Fruit fly (Drosophila melanogaster) whole organism, prepupa: ENCODE data around the gene CG34242.

Source experiments
- Blimp-1 ChIP-seq: fragments of 200-800 bp; sonication (Bioruptor generic); optimal IDR thresholded peaks from 3 replicates; lab custom pipeline; 2017; ENCODE audit warnings: missing biosample characterization, missing genetic modification characterization, mild to moderate bottlenecking, moderate library complexity, missing genetic modification reagents
- CG10631 ChIP-seq: fragments of 200-800 bp; sonication (Bioruptor generic); optimal IDR thresholded peaks from 2 replicates; lab custom pipeline; 2016; ENCODE audit warnings: missing biosample characterization, missing genetic modification characterization
- CG10669 ChIP-seq: fragments of 200-800 bp; sonication (Bioruptor generic); optimal IDR thresholded peaks from 3 replicates; lab custom pipeline; 2018; ENCODE audit warnings: missing biosample characterization, mild to moderate bottlenecking, missing genetic modification characterization, moderate library complexity
- CG11294 ChIP-seq: fragments of 200-800 bp; sonication (Bioruptor generic); IDR thresholded peaks from 2 replicates; pipeline ENCODE4 v1.3.6; 2022; ENCODE audit warnings: missing biosample characterization, missing genetic modification characterization
- CG11902 ChIP-seq: fragments of 200-800 bp; sonication (Bioruptor generic); optimal IDR thresholded peaks from 3 replicates; lab custom pipeline; 2016; ENCODE audit warnings: missing biosample characterization, missing genetic modification characterization
- CG15336 ChIP-seq: fragments of 200-800 bp; sonication (Bioruptor generic); IDR thresholded peaks from 2 replicates; pipeline ENCODE4 v1.3.6; 2022; ENCODE audit warnings: missing biosample characterization, missing genetic modification characterization
- CG16779 ChIP-seq: fragments of 200-800 bp; sonication (Bioruptor generic); optimal IDR thresholded peaks from 3 replicates; lab custom pipeline; 2017; ENCODE audit warnings: missing biosample characterization, mild to moderate bottlenecking, missing genetic modification characterization
- CG3032 ChIP-seq: fragments of 200-800 bp; optimal IDR thresholded peaks from 2 replicates; lab custom pipeline; 2019; ENCODE audit warnings: missing biosample characterization, mild to moderate bottlenecking, missing genetic modification characterization, moderate library complexity
- CG32006 ChIP-seq: fragments of 200-800 bp; sonication (Bioruptor generic); optimal IDR thresholded peaks from 3 replicates; lab custom pipeline; 2017; ENCODE audit warnings: missing biosample characterization, mild to moderate bottlenecking, missing genetic modification characterization
- CG34406 ChIP-seq: fragments of 200-800 bp; sonication (Bioruptor generic); optimal IDR thresholded peaks from 3 replicates; lab custom pipeline; 2016; ENCODE audit warnings: missing biosample characterization, missing genetic modification characterization
- CG3919 ChIP-seq: fragments of 200-800 bp; sonication (Bioruptor generic); optimal IDR thresholded peaks from 3 replicates; lab custom pipeline; 2016; ENCODE audit warnings: missing biosample characterization, missing genetic modification characterization
- CG4318 ChIP-seq: fragments of 200-800 bp; sonication (Bioruptor generic); optimal IDR thresholded peaks from 3 replicates; lab custom pipeline; 2017; ENCODE audit warnings: missing biosample characterization, mild to moderate bottlenecking, missing genetic modification characterization
- CG6163 ChIP-seq: fragments of 200-800 bp; sonication (Bioruptor generic); IDR thresholded peaks from 3 replicates; pipeline ENCODE4 v1.3.6; 2022; ENCODE audit warnings: missing biosample characterization, missing genetic modification characterization
- CG6276 ChIP-seq: fragments of 200-800 bp; sonication (Bioruptor generic); optimal IDR thresholded peaks from 2 replicates; lab custom pipeline; 2017; ENCODE audit warnings: missing biosample characterization, mild to moderate bottlenecking, missing genetic modification characterization
- CG6792 ChIP-seq: fragments of 200-800 bp; sonication (Bioruptor generic); optimal IDR thresholded peaks from 3 replicates; lab custom pipeline; 2016; ENCODE audit warnings: missing biosample characterization, missing genetic modification characterization
- CG6808 ChIP-seq: fragments of 200-800 bp; sonication (Bioruptor generic); optimal IDR thresholded peaks from 3 replicates; lab custom pipeline; 2017; ENCODE audit warnings: missing biosample characterization, missing genetic modification characterization, mild to moderate bottlenecking, moderate library complexity, missing genetic modification reagents
- CG7368 ChIP-seq: fragments of 200-800 bp; sonication (Bioruptor generic); optimal IDR thresholded peaks from 3 replicates; lab custom pipeline; 2016; ENCODE audit warnings: missing biosample characterization, missing genetic modification characterization
- CG8119 ChIP-seq: fragments of 200-800 bp; sonication (Bioruptor generic); IDR thresholded peaks from 3 replicates; pipeline ENCODE4 v1.3.6; 2022; ENCODE audit warnings: missing biosample characterization, missing genetic modification characterization
- CG8319 ChIP-seq: fragments of 200-800 bp; sonication (Bioruptor generic); optimal IDR thresholded peaks from 3 replicates; lab custom pipeline; 2016; ENCODE audit warnings: missing biosample characterization, missing genetic modification characterization
- CG8632 ChIP-seq: fragments of 200-800 bp; sonication (Bioruptor generic); optimal IDR thresholded peaks from 3 replicates; lab custom pipeline; 2016; ENCODE audit warnings: missing biosample characterization, missing genetic modification characterization
- CG9139 ChIP-seq: fragments of 200-800 bp; sonication (Bioruptor generic); optimal IDR thresholded peaks from 3 replicates; lab custom pipeline; 2017; ENCODE audit warnings: missing biosample characterization, mild to moderate bottlenecking, missing genetic modification characterization
- Eip75B ChIP-seq: fragments of 200-800 bp; sonication (Bioruptor generic); optimal IDR thresholded peaks from 3 replicates; lab custom pipeline; 2016; ENCODE audit warnings: missing biosample characterization, missing genetic modification characterization
- Ets21C ChIP-seq: fragments of 200-800 bp; sonication (Bioruptor generic); optimal IDR thresholded peaks from 3 replicates; lab custom pipeline; 2016; ENCODE audit warnings: missing biosample characterization, missing genetic modification characterization
- Ets96B ChIP-seq: fragments of 200-800 bp; optimal IDR thresholded peaks from 2 replicates; lab custom pipeline; 2019; ENCODE audit warnings: missing biosample characterization, mild to moderate bottlenecking, missing genetic modification characterization, moderate library complexity
- Gug ChIP-seq: fragments of 200-800 bp; sonication (Bioruptor generic); IDR thresholded peaks from 2 replicates; pipeline ENCODE4 v1.3.6; 2022; ENCODE audit warnings: missing biosample characterization, missing genetic modification characterization
- Hr38 ChIP-seq: sonication (Bioruptor generic); optimal IDR thresholded peaks from 2 replicates; lab custom pipeline; 2016; ENCODE audit warnings: missing biosample characterization, missing genetic modification characterization
- Hr39 ChIP-seq: fragments of 200-800 bp; sonication (Bioruptor generic); optimal IDR thresholded peaks from 2 replicates; lab custom pipeline; 2016; ENCODE audit warnings: missing biosample characterization, missing genetic modification characterization
- Hr4 ChIP-seq: fragments of 200-800 bp; sonication (Bioruptor generic); optimal IDR thresholded peaks from 3 replicates; lab custom pipeline; 2016; ENCODE audit warnings: missing biosample characterization, missing genetic modification characterization
- Met ChIP-seq: fragments of 200-800 bp; sonication (Bioruptor generic); optimal IDR thresholded peaks from 3 replicates; lab custom pipeline; 2016; ENCODE audit warnings: missing biosample characterization, missing genetic modification characterization
- OdsH ChIP-seq: fragments of 200-800 bp; sonication (Bioruptor generic); optimal IDR thresholded peaks from 3 replicates; lab custom pipeline; 2016; ENCODE audit warnings: missing biosample characterization, missing genetic modification characterization
- Smox ChIP-seq: fragments of 200-800 bp; sonication (Bioruptor generic); optimal IDR thresholded peaks from 3 replicates; lab custom pipeline; 2016; ENCODE audit warnings: missing biosample characterization, missing genetic modification characterization
- Sox102F ChIP-seq: fragments of 200-800 bp; sonication (Bioruptor generic); optimal IDR thresholded peaks from 2 replicates; lab custom pipeline; 2016; ENCODE audit warnings: missing biosample characterization, mild to moderate bottlenecking, missing genetic modification characterization
- Sox14 ChIP-seq: fragments of 200-800 bp; sonication (Bioruptor generic); optimal IDR thresholded peaks from 3 replicates; lab custom pipeline; 2016; ENCODE audit warnings: missing biosample characterization, missing genetic modification characterization
- Sox15 ChIP-seq: fragments of 200-800 bp; sonication (Bioruptor generic); optimal IDR thresholded peaks from 3 replicates; lab custom pipeline; 2016; ENCODE audit warnings: missing biosample characterization, missing genetic modification characterization
- achi ChIP-seq: fragments of 200-800 bp; sonication (Bioruptor generic); optimal IDR thresholded peaks from 3 replicates; lab custom pipeline; 2016; ENCODE audit warnings: missing biosample characterization, missing genetic modification characterization
- acj6 ChIP-seq: fragments of 200-800 bp; sonication (Bioruptor generic); optimal IDR thresholded peaks from 3 replicates; lab custom pipeline; 2016; ENCODE audit warnings: missing biosample characterization, missing genetic modification characterization
- cyc ChIP-seq: fragments of 200-800 bp; sonication (Bioruptor generic); optimal IDR thresholded peaks from 3 replicates; lab custom pipeline; 2016; ENCODE audit warnings: missing biosample characterization, missing genetic modification characterization
- dac ChIP-seq: fragments of 200-800 bp; sonication (Bioruptor generic); optimal IDR thresholded peaks from 2 replicates; lab custom pipeline; 2017; ENCODE audit warnings: missing biosample characterization, mild to moderate bottlenecking, missing genetic modification characterization
- dsx ChIP-seq: fragments of 200-800 bp; optimal IDR thresholded peaks from 3 replicates; lab custom pipeline; 2019; ENCODE audit warnings: missing biosample characterization, mild to moderate bottlenecking, missing genetic modification characterization, moderate library complexity; ENCODE audit not compliant: poor library complexity, severe bottlenecking
- eg ChIP-seq: fragments of 200-800 bp; sonication (Bioruptor generic); IDR thresholded peaks from 3 replicates; pipeline ENCODE4 v1.3.6; 2022; ENCODE audit warnings: missing biosample characterization, missing genetic modification characterization
- esn ChIP-seq: fragments of 200-800 bp; sonication (Bioruptor generic); optimal IDR thresholded peaks from 2 replicates; lab custom pipeline; 2016; ENCODE audit warnings: missing biosample characterization, mild to moderate bottlenecking, missing genetic modification characterization, moderate library complexity
- fd59A ChIP-seq: fragments of 200-800 bp; sonication (Bioruptor generic); optimal IDR thresholded peaks from 2 replicates; lab custom pipeline; 2017; ENCODE audit warnings: missing biosample characterization, mild to moderate bottlenecking, missing genetic modification characterization, missing genetic modification reagents
- fd85E ChIP-seq: fragments of 200-800 bp; sonication (Bioruptor generic); optimal IDR thresholded peaks from 3 replicates; lab custom pipeline; 2016; ENCODE audit warnings: missing biosample characterization, missing genetic modification characterization
- lz ChIP-seq: fragments of 200-800 bp; sonication (Bioruptor generic); optimal IDR thresholded peaks from 3 replicates; lab custom pipeline; 2016; ENCODE audit warnings: missing biosample characterization, missing genetic modification characterization
- net ChIP-seq: fragments of 200-800 bp; sonication (Bioruptor generic); optimal IDR thresholded peaks from 3 replicates; lab custom pipeline; 2016; ENCODE audit warnings: missing biosample characterization, missing genetic modification characterization
- pdm3 ChIP-seq: fragments of 200-800 bp; sonication (Bioruptor generic); optimal IDR thresholded peaks from 3 replicates; lab custom pipeline; 2016; ENCODE audit warnings: missing biosample characterization, missing genetic modification characterization
- salr ChIP-seq, 2 experiments: fragments of 200-800 bp; sonication (Bioruptor generic); optimal IDR thresholded peaks; 3 replicates each; lab custom pipeline; 2016 to 2018; ENCODE audit warnings: missing biosample characterization in 2 of 2, missing genetic modification characterization in 2 of 2, mild to moderate bottlenecking in 1 of 2
- spab ChIP-seq: fragments of 200-800 bp; sonication (Bioruptor generic); optimal IDR thresholded peaks from 2 replicates; lab custom pipeline; 2017; ENCODE audit warnings: missing biosample characterization, mild to moderate bottlenecking, missing genetic modification characterization, missing genetic modification reagents
- ss ChIP-seq, 2 experiments: fragments of 200-800 bp; sonication (Bioruptor generic); optimal IDR thresholded peaks; 2 replicates in 1 of 2; 3 replicates in 1 of 2; lab custom pipeline; 2017 to 2018; ENCODE audit warnings: mild to moderate bottlenecking in 2 of 2, missing biosample characterization in 2 of 2, missing genetic modification characterization in 2 of 2, moderate library complexity in 1 of 2
- topi ChIP-seq: fragments of 200-800 bp; sonication (Bioruptor generic); optimal IDR thresholded peaks from 3 replicates; lab custom pipeline; 2016; ENCODE audit warnings: missing biosample characterization, missing genetic modification characterization
- vri ChIP-seq: fragments of 200-800 bp; sonication (Bioruptor generic); optimal IDR thresholded peaks from 3 replicates; lab custom pipeline; 2016; ENCODE audit warnings: missing biosample characterization, mild to moderate bottlenecking, missing genetic modification characterization

CG34242 gene

dm6 chr3L:12490418-12491035, 43.3 kb upstream of the CG34242 start, which contains the start of gene CG10660:
TSS of gene CG10660 (minus strand) at chr3L:12490676.
- peak; percentile 67 to 78 for TF ChIP-seq ss (GFP tag; optimal IDR thresholded peaks at IDR 0.05; lab: Kevin White, UChicago)
- peak; percentile 78 for TF ChIP-seq dsx
- TF ChIP-seq OdsH (GFP tag; lab: Kevin White, UChicago), result peak; percentile 95
- TF ChIP-seq Sox14, result peak; percentile 93
- peak; percentile 93 for TF ChIP-seq achi (GFP tag; lab: Kevin White, UChicago)
- peak; percentile 92 for TF ChIP-seq lz
- TF ChIP-seq CG6163 (GFP tag; lab: Robert Waterston, UW), result peak; percentile 97
- peak; percentile 91 for TF ChIP-seq CG10631 (GFP tag; lab: Kevin White, UChicago)
- peak; percentile 80 for TF ChIP-seq fd59A (GFP tag; lab: Kevin White, UChicago)
- peak; percentile 65 for TF ChIP-seq Blimp-1 (GFP tag; lab: Kevin White, UChicago)
- TF ChIP-seq CG11902 (GFP tag; lab: Kevin White, UChicago), result peak; percentile 80
- peak; percentile 93 for TF ChIP-seq CG6792 (GFP tag; lab: Kevin White, UChicago)
- peak; percentile 90 for TF ChIP-seq Smox (GFP tag; lab: Kevin White, UChicago)
- TF ChIP-seq CG10669 (GFP tag; lab: Kevin White, UChicago), result peak; percentile 86
- peak; percentile 91 for TF ChIP-seq vri (GFP tag; lab: Kevin White, UChicago)
- peak; percentile 80 for TF ChIP-seq Sox15 (GFP tag; lab: Kevin White, UChicago)
- peak; percentile 82 for TF ChIP-seq CG7368 (GFP tag; lab: Kevin White, UChicago)
- peak; percentile 66 for TF ChIP-seq fd85E (GFP tag; lab: Kevin White, UChicago)
- TF ChIP-seq CG9139 (GFP tag; lab: Kevin White, UChicago), result peak; percentile 64
- TF ChIP-seq Hr4, result peak; percentile 94
- TF ChIP-seq cyc (GFP tag; lab: Kevin White, UChicago), result peak; percentile 88
- peak; percentile 90 for TF ChIP-seq CG11294
- TF ChIP-seq Met (GFP tag; lab: Kevin White, UChicago), result peak; percentile 93
- peak; percentile 85 for TF ChIP-seq Hr39 (GFP tag; lab: Kevin White, UChicago)
- peak; percentile 75 for TF ChIP-seq CG6808 (GFP tag; lab: Kevin White, UChicago)
- TF ChIP-seq CG34406 (GFP tag; lab: Kevin White, UChicago), result peak; percentile 94
- peak; percentile 78 for TF ChIP-seq dac (GFP tag; lab: Kevin White, UChicago)
- TF ChIP-seq CG8119 (GFP tag; lab: Robert Waterston, UW), result peak; percentile 96
- TF ChIP-seq Sox102F (GFP tag; lab: Kevin White, UChicago), result peak; percentile 91
- TF ChIP-seq salr (GFP tag; optimal IDR thresholded peaks at IDR 0.05; lab: Kevin White, UChicago), result peak; percentile 79 to 86
- peak; percentile 97 for TF ChIP-seq CG15336
- TF ChIP-seq eg (GFP tag; lab: Robert Waterston, UW), result peak; percentile 98
- peak; percentile 94 for TF ChIP-seq CG6276 (GFP tag; lab: Kevin White, UChicago)
- TF ChIP-seq CG4318 (GFP tag; lab: Kevin White, UChicago), result peak; percentile 84
- peak; percentile 78 for TF ChIP-seq spab
- peak; percentile 72 for TF ChIP-seq CG8319 (GFP tag; lab: Kevin White, UChicago)
- peak; percentile 93 for TF ChIP-seq Gug
- TF ChIP-seq net (GFP tag; lab: Kevin White, UChicago), result peak; percentile 94
- peak; percentile 77 for TF ChIP-seq Ets21C (GFP tag; lab: Kevin White, UChicago)
- peak; percentile 72 for TF ChIP-seq CG3032 (tag; lab: Kevin White, UChicago)
- peak; percentile 88 for TF ChIP-seq CG16779 (tag; lab: Kevin White, UChicago)
- TF ChIP-seq pdm3, result peak; percentile 94
- TF ChIP-seq acj6 (GFP tag; lab: Kevin White, UChicago), result peak; percentile 93
- TF ChIP-seq Ets96B (tag; lab: Kevin White, UChicago), result peak; percentile 92
- peak; percentile 92 for TF ChIP-seq Eip75B (GFP tag; lab: Kevin White, UChicago)
- TF ChIP-seq CG8632 (GFP tag; lab: Kevin White, UChicago), result peak; percentile 90
- TF ChIP-seq CG3919 (GFP tag; lab: Kevin White, UChicago), result peak; percentile 94
- TF ChIP-seq topi, result peak; percentile 91
- peak; percentile 95 for TF ChIP-seq CG32006
- peak; percentile 95 for TF ChIP-seq esn (GFP tag; lab: Kevin White, UChicago)
- no peak for TF ChIP-seq Hr38 (GFP tag; lab: Kevin White, UChicago)
